Fruit fly (Drosophila melanogaster) Kc167 (cell line): ENCODE results near the gene CG3604.

Source experiments
- Myc ChIP-seq: fragments of >200 bp; optimal IDR thresholded peaks from 2 replicates; lab custom pipeline; 2017; ENCODE audit warnings: missing external identifiers
- ttk ChIP-seq: sonication (Bioruptor generic); optimal IDR thresholded peaks from 2 replicates; lab custom pipeline; 2017; ENCODE audit warnings: missing external identifiers

- TF ChIP-seq Myc (lab: Kevin White, UChicago) (no peak), ttk (lab: Kevin White, UChicago) (no peak)
These were observed 3.9 kb downstream of the CG3604 start, which contains the start of gene Acp24A4 for dm6 chr2L:3693805-3694204.
